Worm (Caenorhabditis elegans) whole organism, L3 larva: ENCODE data around the gene srh-55.

Experiments
- fos-1 ChIP-seq: fragments of 150-350 bp; optimal IDR thresholded peaks from 2 replicates; lab custom pipeline; 2014; ENCODE audit warnings: missing biosample characterization, missing genetic modification characterization
- pha-4 ChIP-seq: fragments of 150-350 bp; optimal IDR thresholded peaks from 2 replicates; lab custom pipeline; 2014; ENCODE audit warnings: missing biosample characterization, missing genetic modification reagents, missing genetic modification characterization
- unc-62 ChIP-seq: fragments of 150-350 bp; sonication (generic microtip); optimal IDR thresholded peaks from 4 replicates; lab custom pipeline; 2014; ENCODE audit warnings: missing biosample characterization, missing genetic modification reagents, missing genetic modification characterization

ce11 chrV:15119517-15119916 is 33.9 kb upstream of the srh-55 start, which contains the start of gene flor-1:
- TF ChIP-seq unc-62 (GFP tag; lab: Kevin White, UChicago), result no peak
- no peak for TF ChIP-seq fos-1 (tag; lab: Kevin White, UChicago)
- no peak for TF ChIP-seq pha-4
